Worm (Caenorhabditis elegans) whole organism, L3 larva: ENCODE measurements around the gene mrps-22.

Experiments
- R02D3.7 ChIP-seq: fragments of 150-350 bp; optimal IDR thresholded peaks from 2 replicates; lab custom pipeline; 2014; ENCODE audit warnings: missing biosample characterization, missing genetic modification characterization
- ZK546.5 ChIP-seq: sonication (generic microtip); optimal IDR thresholded peaks from 2 replicates; lab custom pipeline; 2017; ENCODE audit warnings: missing biosample characterization, missing genetic modification characterization
- aly-2 ChIP-seq: fragments of 150-350 bp; optimal IDR thresholded peaks from 2 replicates; lab custom pipeline; 2014; ENCODE audit warnings: missing biosample characterization, missing genetic modification characterization
- ama-1 ChIP-seq: fragments of 150-350 bp; optimal IDR thresholded peaks from 2 replicates; lab custom pipeline; 2018
- ceh-16 ChIP-seq: sonication (generic microtip); optimal IDR thresholded peaks from 2 replicates; lab custom pipeline; 2017; ENCODE audit warnings: missing biosample characterization, missing genetic modification characterization
- ceh-28 ChIP-seq: fragments of 150-350 bp; optimal IDR thresholded peaks from 2 replicates; lab custom pipeline; 2014; ENCODE audit warnings: missing biosample characterization, missing genetic modification reagents, missing genetic modification characterization
- ceh-82 ChIP-seq: fragments of 150-350 bp; optimal IDR thresholded peaks from 2 replicates; lab custom pipeline; 2014; ENCODE audit warnings: missing biosample characterization, missing genetic modification characterization
- ceh-9 ChIP-seq: sonication (generic microtip); optimal IDR thresholded peaks from 2 replicates; lab custom pipeline; 2018; ENCODE audit warnings: missing biosample characterization, missing genetic modification characterization
- daf-12 ChIP-seq: fragments of 150-350 bp; optimal IDR thresholded peaks from 2 replicates; lab custom pipeline; 2014; ENCODE audit warnings: missing biosample characterization, missing genetic modification reagents, missing genetic modification characterization
- egl-27 ChIP-seq: sonication (generic microtip); optimal IDR thresholded peaks from 4 replicates; lab custom pipeline; 2017; ENCODE audit warnings: missing biosample characterization, missing genetic modification reagents, missing genetic modification characterization
- egl-5 ChIP-seq: fragments of 150-350 bp; optimal IDR thresholded peaks from 2 replicates; lab custom pipeline; 2017; ENCODE audit warnings: missing biosample characterization, missing genetic modification reagents, missing genetic modification characterization, inconsistent platforms
- elt-1 ChIP-seq: fragments of 150-350 bp; optimal IDR thresholded peaks from 2 replicates; lab custom pipeline; 2014; ENCODE audit warnings: missing biosample characterization, missing genetic modification characterization
- elt-2 ChIP-seq: sonication (generic microtip); optimal IDR thresholded peaks from 2 replicates; lab custom pipeline; 2016; ENCODE audit warnings: missing genetic modification reagents, mild to moderate bottlenecking, missing genetic modification characterization, missing compliant biosample characterization
- elt-3 ChIP-seq, 3 experiments: fragments of 150-350 bp in 1 of 3; sonication (generic microtip) in 2 of 3; optimal IDR thresholded peaks; 2 replicates in 2 of 3; 4 replicates in 1 of 3; lab custom pipeline; 2014 to 2017; ENCODE audit warnings: missing biosample characterization in 3 of 3, missing genetic modification characterization in 3 of 3
- eor-1 ChIP-seq, 2 experiments: fragments of 150-350 bp; optimal IDR thresholded peaks; 2 replicates each; lab custom pipeline; 2014 to 2018; ENCODE audit warnings: missing biosample characterization in 2 of 2, missing genetic modification characterization in 2 of 2
- fkh-10 ChIP-seq: sonication (generic microtip); optimal IDR thresholded peaks from 2 replicates; lab custom pipeline; 2017; ENCODE audit warnings: missing biosample characterization, missing genetic modification reagents, missing genetic modification characterization
- fkh-2 ChIP-seq: fragments of 150-350 bp; optimal IDR thresholded peaks from 2 replicates; lab custom pipeline; 2014; ENCODE audit warnings: missing biosample characterization, missing genetic modification reagents, missing genetic modification characterization
- fos-1 ChIP-seq: fragments of 150-350 bp; optimal IDR thresholded peaks from 2 replicates; lab custom pipeline; 2014; ENCODE audit warnings: missing biosample characterization, missing genetic modification characterization
- hmg-11 ChIP-seq: sonication (generic microtip); optimal IDR thresholded peaks from 2 replicates; lab custom pipeline; 2016; ENCODE audit warnings: missing genetic modification characterization, missing compliant biosample characterization
- jun-1 ChIP-seq: fragments of 150-350 bp; optimal IDR thresholded peaks from 2 replicates; lab custom pipeline; 2014; ENCODE audit warnings: missing biosample characterization, missing genetic modification reagents, missing genetic modification characterization
- lin-15B ChIP-seq: fragments of 150-350 bp; optimal IDR thresholded peaks from 2 replicates; lab custom pipeline; 2014; ENCODE audit warnings: missing biosample characterization, missing genetic modification characterization
- lin-39 ChIP-seq: fragments of 150-350 bp; optimal IDR thresholded peaks from 2 replicates; lab custom pipeline; 2018; ENCODE audit warnings: missing biosample characterization, missing genetic modification reagents, missing genetic modification characterization
- lsy-12 ChIP-seq: sonication (generic microtip); optimal IDR thresholded peaks from 2 replicates; lab custom pipeline; 2016; ENCODE audit warnings: mild to moderate bottlenecking, missing genetic modification characterization, missing compliant biosample characterization
- mdl-1 ChIP-seq: fragments of 150-350 bp; optimal IDR thresholded peaks from 2 replicates; lab custom pipeline; 2014; ENCODE audit warnings: missing biosample characterization, missing genetic modification characterization
- mml-1 ChIP-seq: fragments of 150-350 bp; sonication (generic microtip); optimal IDR thresholded peaks from 3 replicates; lab custom pipeline; 2014; ENCODE audit warnings: missing biosample characterization, missing genetic modification characterization
- nfya-1 ChIP-seq: sonication (generic microtip); optimal IDR thresholded peaks from 2 replicates; lab custom pipeline; 2017; ENCODE audit warnings: missing genetic modification characterization, mild to moderate bottlenecking, missing compliant biosample characterization, antibody characterized with exemption, moderate library complexity; ENCODE audit not compliant: insufficient read depth
- nhr-11 ChIP-seq: fragments of 150-350 bp; optimal IDR thresholded peaks from 2 replicates; lab custom pipeline; 2014; ENCODE audit warnings: missing biosample characterization, missing genetic modification characterization
- nhr-12 ChIP-seq: fragments of 150-350 bp; optimal IDR thresholded peaks from 2 replicates; lab custom pipeline; 2014; ENCODE audit warnings: missing biosample characterization, missing genetic modification characterization
- nhr-23 ChIP-seq: fragments of 150-350 bp; optimal IDR thresholded peaks from 2 replicates; lab custom pipeline; 2014; ENCODE audit warnings: missing biosample characterization, missing genetic modification reagents, missing genetic modification characterization
- nhr-237 ChIP-seq: fragments of 150-350 bp; optimal IDR thresholded peaks from 2 replicates; lab custom pipeline; 2014; ENCODE audit warnings: missing biosample characterization, missing genetic modification characterization
- nhr-25 ChIP-seq: sonication (generic microtip); optimal IDR thresholded peaks from 2 replicates; lab custom pipeline; 2017; ENCODE audit warnings: missing biosample characterization, missing genetic modification characterization
- nhr-28 ChIP-seq: fragments of 150-350 bp; optimal IDR thresholded peaks from 2 replicates; lab custom pipeline; 2014; ENCODE audit warnings: missing biosample characterization, missing genetic modification characterization
- nhr-43 ChIP-seq: sonication (generic microtip); optimal IDR thresholded peaks from 2 replicates; lab custom pipeline; 2016; ENCODE audit warnings: mild to moderate bottlenecking, missing genetic modification characterization, missing compliant biosample characterization; ENCODE audit not compliant: poor library complexity, severe bottlenecking
- nhr-67 ChIP-seq: fragments of 150-350 bp; optimal IDR thresholded peaks from 2 replicates; lab custom pipeline; 2014; ENCODE audit warnings: missing biosample characterization, missing genetic modification characterization
- nhr-76 ChIP-seq: fragments of 150-350 bp; sonication (generic microtip); optimal IDR thresholded peaks from 5 replicates; lab custom pipeline; 2014; ENCODE audit warnings: missing biosample characterization, missing genetic modification characterization
- nhr-77 ChIP-seq: fragments of 150-350 bp; optimal IDR thresholded peaks from 2 replicates; lab custom pipeline; 2014; ENCODE audit warnings: missing biosample characterization, missing genetic modification characterization
- pha-4 ChIP-seq: fragments of 150-350 bp; optimal IDR thresholded peaks from 2 replicates; lab custom pipeline; 2014; ENCODE audit warnings: missing biosample characterization, missing genetic modification reagents, missing genetic modification characterization
- pqm-1 ChIP-seq: fragments of 150-350 bp; optimal IDR thresholded peaks from 2 replicates; lab custom pipeline; 2017; ENCODE audit warnings: missing biosample characterization, missing genetic modification characterization, inconsistent platforms
- sea-2 ChIP-seq: fragments of 150-350 bp; sonication (generic microtip); optimal IDR thresholded peaks from 4 replicates; lab custom pipeline; 2014; ENCODE audit warnings: missing biosample characterization, missing genetic modification reagents, missing genetic modification characterization
- skn-1 ChIP-seq: fragments of 150-350 bp; optimal IDR thresholded peaks from 2 replicates; lab custom pipeline; 2014; ENCODE audit warnings: missing biosample characterization, missing genetic modification characterization
- snpc-4 ChIP-seq: fragments of 150-350 bp; optimal IDR thresholded peaks from 2 replicates; lab custom pipeline; 2014; ENCODE audit warnings: missing biosample characterization, missing genetic modification characterization
- tbx-2 ChIP-seq: sonication (generic microtip); optimal IDR thresholded peaks from 2 replicates; lab custom pipeline; 2016; ENCODE audit warnings: mild to moderate bottlenecking, missing genetic modification characterization, missing compliant biosample characterization
- unc-39 ChIP-seq: sonication (generic microtip); optimal IDR thresholded peaks from 4 replicates; lab custom pipeline; 2017; ENCODE audit warnings: missing biosample characterization, missing genetic modification characterization
- unc-62 ChIP-seq: fragments of 150-350 bp; sonication (generic microtip); optimal IDR thresholded peaks from 4 replicates; lab custom pipeline; 2014; ENCODE audit warnings: missing biosample characterization, missing genetic modification reagents, missing genetic modification characterization
- zag-1 ChIP-seq: fragments of 150-350 bp; optimal IDR thresholded peaks from 2 replicates; lab custom pipeline; 2014; ENCODE audit warnings: missing biosample characterization, missing genetic modification characterization
- ztf-11 ChIP-seq: fragments of 150-350 bp; optimal IDR thresholded peaks from 2 replicates; lab custom pipeline; 2014; ENCODE audit warnings: missing biosample characterization, missing genetic modification characterization
- ztf-4 ChIP-seq: fragments of 150-350 bp; optimal IDR thresholded peaks from 2 replicates; lab custom pipeline; 2014; ENCODE audit warnings: missing biosample characterization, missing genetic modification characterization

mrps-22 gene

DNA sequence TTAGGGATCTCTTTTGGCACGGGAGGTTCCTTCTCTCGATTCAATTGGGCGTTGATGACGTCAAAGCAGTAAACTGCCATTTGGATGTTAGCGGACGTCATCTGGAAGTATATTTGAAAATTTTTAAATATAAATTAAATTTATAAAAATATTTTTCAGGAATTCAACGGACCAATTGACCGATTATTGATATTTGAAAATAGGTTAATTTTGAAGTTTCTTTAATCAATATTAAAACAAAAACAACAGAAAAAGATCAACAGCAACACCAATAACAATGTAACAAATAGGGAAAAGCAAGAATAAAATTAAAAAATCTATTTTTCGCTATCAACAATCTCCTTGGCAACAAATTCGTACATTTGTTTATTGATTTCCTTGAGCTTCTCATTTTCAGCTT, 43.2 kb upstream of the mrps-22 start, which contains the start of gene R166.3:
Gene R166.3, minus strand, starts transcription at position 101 of the 400 bp plus-strand sequence.
- no peak for TF ChIP-seq sea-2 (GFP tag; lab: Kevin White, UChicago)
- TF ChIP-seq nhr-43 (tag; lab: Kevin White, UChicago), result no peak
- TF ChIP-seq eor-1 (tag; optimal IDR thresholded peaks at IDR 0.05; lab: Kevin White, UChicago), result no peak
- no peak for TF ChIP-seq snpc-4 (tag; lab: Kevin White, UChicago)
- no peak for TF ChIP-seq elt-1 (tag; lab: Kevin White, UChicago)
- no peak for TF ChIP-seq elt-3 (tag; optimal IDR thresholded peaks at IDR 0.05; lab: Kevin White, UChicago)
- TF ChIP-seq skn-1 (tag; lab: Kevin White, UChicago), result no peak
- no peak for TF ChIP-seq zag-1 (tag; lab: Kevin White, UChicago)
- TF ChIP-seq, all 47 proteins: peak for 0

DNA sequence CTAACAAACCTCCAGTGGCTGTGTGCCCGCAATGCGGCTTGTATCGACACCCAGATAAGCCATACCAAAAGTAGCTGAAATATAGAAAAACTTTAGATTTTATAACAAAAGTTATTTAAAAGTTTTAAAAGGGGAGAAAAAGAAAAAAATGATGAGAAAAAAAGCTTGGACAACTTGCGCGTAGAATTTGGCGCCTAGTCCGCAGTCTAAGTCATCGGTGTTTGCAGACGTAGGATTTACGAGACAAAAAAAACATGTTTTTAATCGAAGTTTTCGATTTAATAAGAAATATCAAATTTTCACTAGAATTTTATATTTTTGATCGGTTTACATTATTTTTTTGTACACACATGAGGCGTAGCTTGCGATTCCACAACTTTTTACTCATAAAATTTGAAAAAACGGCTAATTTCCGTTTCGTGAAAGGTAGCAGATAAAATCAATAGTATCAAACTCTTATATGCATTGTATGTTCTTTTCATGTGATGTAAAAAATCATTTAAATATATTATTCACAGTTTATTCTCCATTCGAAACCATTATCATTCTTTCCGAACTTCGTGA, 40.4 kb upstream of the mrps-22 start, which contains the start of gene pro-1:
Gene pro-1, minus strand, starts transcription at position 74 of the 564 bp plus-strand sequence.
- TF ChIP-seq ceh-16 (tag; lab: Kevin White, UChicago) (no peak), ceh-28 (tag; lab: Kevin White, UChicago) (peak; percentile 34), elt-2 (tag; lab: Kevin White, UChicago) (peak; percentile 56), egl-27 (tag; lab: Kevin White, UChicago) (no peak), ZK546.5 (tag; lab: Kevin White, UChicago) (peak; percentile 23), lin-39 (tag; lab: Kevin White, UChicago) (peak; percentile 62), sea-2 (GFP tag; lab: Kevin White, UChicago) (no peak), unc-39 (tag; lab: Kevin White, UChicago) (no peak), egl-5 (tag; lab: Kevin White, UChicago) (no peak), hmg-11 (peak; percentile 4), pha-4 (tag; lab: Kevin White, UChicago) (peak; percentile 91), nhr-11 (tag; lab: Kevin White, UChicago) (no peak), mdl-1 (tag; lab: Kevin White, UChicago) (no peak), nhr-25 (tag; lab: Kevin White, UChicago) (peak; percentile 62), nhr-237 (tag; lab: Kevin White, UChicago) (no peak), ceh-82 (tag; lab: Kevin White, UChicago) (no peak), nhr-76 (tag; lab: Kevin White, UChicago) (no peak), nhr-77 (no peak), nhr-12 (no peak), nhr-23 (tag; lab: Kevin White, UChicago) (peak; percentile 79), R02D3.7 (tag; lab: Kevin White, UChicago) (peak; percentile 96), nfya-1 (tag; lab: Kevin White, UChicago) (peak; percentile 66), snpc-4 (tag; lab: Kevin White, UChicago) (no peak), daf-12 (tag; lab: Kevin White, UChicago) (no peak), nhr-43 (tag; lab: Kevin White, UChicago) (peak; percentile 79), fkh-10 (no peak), unc-62 (GFP tag; lab: Kevin White, UChicago) (no peak), nhr-28 (tag; lab: Kevin White, UChicago) (peak; percentile 29), lin-15B (peak; percentile 42), mml-1 (tag; lab: Kevin White, UChicago) (no peak), ztf-4 (tag; lab: Kevin White, UChicago) (peak; percentile 78), ceh-9 (tag; lab: Kevin White, UChicago) (no peak), elt-3 (tag; optimal IDR thresholded peaks at IDR 0.05; lab: Kevin White, UChicago) (no peak), lsy-12 (tag; lab: Kevin White, UChicago) (peak; percentile 95), aly-2 (tag; lab: Kevin White, UChicago) (peak; percentile 32), ama-1 (lab: Kevin White, UChicago) (peak; percentile 97), jun-1 (tag; lab: Kevin White, UChicago) (peak; percentile 57), zag-1 (tag; lab: Kevin White, UChicago) (no peak), tbx-2 (peak; percentile 60), pqm-1 (tag; lab: Kevin White, UChicago) (peak; percentile 51), nhr-67 (no peak), ztf-11 (tag; lab: Kevin White, UChicago) (no peak), fos-1 (tag; lab: Kevin White, UChicago) (no peak), fkh-2 (tag; lab: Kevin White, UChicago) (no peak), eor-1 (tag; optimal IDR thresholded peaks at IDR 0.05; lab: Kevin White, UChicago) (no peak), elt-1 (tag; lab: Kevin White, UChicago) (no peak), skn-1 (tag; lab: Kevin White, UChicago) (peak; percentile 74)
